Fruit fly (Drosophila melanogaster): ENCODE results near the gene CG13992.

CG13992 gene

dm6 chr2L:5982334-5982987, 14.9 kb upstream of the CG13992 start (continued):
- TF ChIP-seq eyg (GFP tag; optimal IDR thresholded peaks at IDR 0.05) (peak; percentile 49), lov (optimal IDR thresholded peaks at IDR 0.05) (no peak), lov (GFP tag; IDR thresholded peaks at IDR 0.05) (no peak), pzg (GFP tag; optimal IDR thresholded peaks at IDR 0.05) (peak; percentile 47), mirr (GFP tag; optimal IDR thresholded peaks at IDR 0.05) (peak; percentile 72), CG4820 (GFP tag; optimal IDR thresholded peaks at IDR 0.05) (no peak), CG17802 (tag; optimal IDR thresholded peaks at IDR 0.05) (no peak), tna (GFP tag; IDR thresholded peaks at IDR 0.05; ENCODE audit: partially characterized antibody) (no peak), CG10267 (tag; optimal IDR thresholded peaks at IDR 0.05) (peak; percentile 88), nom (GFP tag; optimal IDR thresholded peaks at IDR 0.05) (no peak), dpn (GFP tag; optimal IDR thresholded peaks at IDR 0.05) (peak; percentile 31 to 59), CG10431 (GFP tag; optimal IDR thresholded peaks at IDR 0.05) (peak; percentile 34), Fer1 (GFP tag; optimal IDR thresholded peaks at IDR 0.05) (peak; percentile 47), ATbp (GFP tag; optimal IDR thresholded peaks at IDR 0.05) (no peak), CG1792 (GFP tag; optimal IDR thresholded peaks at IDR 0.05) (no peak), peb (GFP tag; IDR thresholded peaks at IDR 0.05) (no peak), zfh2 (GFP tag; optimal IDR thresholded peaks at IDR 0.05) (peak; percentile 24), CG11696 (GFP tag; IDR thresholded peaks at IDR 0.05) (no peak), CG11560 (tag; IDR thresholded peaks at IDR 0.05) (no peak), Hey (tag; optimal IDR thresholded peaks at IDR 0.05) (peak; percentile 15), cg (GFP tag; optimal IDR thresholded peaks at IDR 0.05) (no peak), mld (GFP tag; IDR thresholded peaks at IDR 0.05; ENCODE audit: partially characterized antibody) (no peak), ara (GFP tag; IDR thresholded peaks at IDR 0.05) (no peak), CG5245 (GFP tag; optimal IDR thresholded peaks at IDR 0.05) (no peak), HLH3B (GFP tag; IDR thresholded peaks at IDR 0.05) (no peak), CG33557 (GFP tag; optimal IDR thresholded peaks at IDR 0.05) (peak; percentile 38), inv (GFP tag; IDR thresholded peaks at IDR 0.05; ENCODE audit: partially characterized antibody) (no peak), CG6765 (GFP tag; optimal IDR thresholded peaks at IDR 0.05) (peak; percentile 15), Deaf1 (tag; optimal IDR thresholded peaks at IDR 0.05) (peak; percentile 72), Pdp1 (GFP tag; optimal IDR thresholded peaks at IDR 0.05) (peak in 1 of 2 experiments; percentile 98), gsb-n (tag; optimal IDR thresholded peaks at IDR 0.05) (peak; percentile 13), Meics (GFP tag; optimal IDR thresholded peaks at IDR 0.05) (peak; percentile 29), zen2 (GFP tag; IDR thresholded peaks at IDR 0.05; ENCODE audit: partially characterized antibody) (no peak), maf-S (GFP tag; optimal IDR thresholded peaks at IDR 0.05) (no peak), her (GFP tag; optimal IDR thresholded peaks at IDR 0.05) (peak; percentile 41), HmgD (GFP tag; optimal IDR thresholded peaks at IDR 0.05) (peak; percentile 43), CG3995 (GFP tag; optimal IDR thresholded peaks at IDR 0.05) (peak; percentile 91), CG11085 (GFP tag; IDR thresholded peaks at IDR 0.05) (no peak), CG4404 (GFP tag; IDR thresholded peaks at IDR 0.05) (no peak), yki (optimal IDR thresholded peaks at IDR 0.05) (no peak), CG14050 (GFP tag; IDR thresholded peaks at IDR 0.05) (no peak), btn (GFP tag; optimal IDR thresholded peaks at IDR 0.05) (no peak), Rx (GFP tag; IDR thresholded peaks at IDR 0.05) (no peak), NFAT (GFP tag; IDR thresholded peaks at IDR 0.05) (no peak), Antp (GFP tag; optimal IDR thresholded peaks at IDR 0.05) (peak; percentile 11), CG6689 (GFP tag; IDR thresholded peaks at IDR 0.05) (no peak), dimm (GFP tag; IDR thresholded peaks at IDR 0.05) (no peak), hth (optimal IDR thresholded peaks at IDR 0.05) (no peak), Dip2 (GFP tag; IDR thresholded peaks at IDR 0.05) (no peak), CG11723 (GFP tag; optimal IDR thresholded peaks at IDR 0.05) (peak; percentile 45), h (optimal IDR thresholded peaks at IDR 0.05) (no peak), NfI (GFP tag; optimal IDR thresholded peaks at IDR 0.05) (peak; percentile 30)
